Worm (Caenorhabditis elegans): ENCODE results near the gene mdt-10.
A peak's percentile ranks its signal among the peaks of the same experiment; 100 is the strongest.

DNA sequence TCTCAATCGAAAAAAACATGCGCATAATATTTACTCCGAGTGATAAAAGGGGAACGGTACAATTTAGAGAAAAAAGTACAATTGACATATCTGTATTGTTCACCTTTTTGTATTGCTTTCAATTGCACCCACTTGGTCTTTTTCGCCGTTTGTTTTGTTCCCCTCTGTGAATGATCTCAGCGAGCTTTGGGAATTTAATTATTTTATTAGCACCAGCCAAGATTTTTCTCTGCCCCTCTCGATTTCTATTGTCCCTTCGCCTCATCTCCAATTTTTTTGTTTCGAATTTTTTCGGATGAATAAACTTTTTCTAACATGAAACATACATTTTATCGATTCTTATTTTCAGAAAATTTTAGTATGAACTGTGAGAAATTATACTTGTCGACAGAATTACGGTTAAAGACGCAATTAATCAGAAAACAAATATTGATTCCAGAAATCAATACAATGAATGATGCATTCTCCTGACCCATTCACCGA lies 45.4 kb upstream of the mdt-10 start, which contains the start of gene rev-1:
- TF ChIP-seq ZK337.2 (GFP tag; IDR thresholded peaks at IDR 0.05): no peak
- no peak for TF ChIP-seq nhr-11 (tag; optimal IDR thresholded peaks at IDR 0.05)
- TF ChIP-seq unc-39 (tag; optimal IDR thresholded peaks at IDR 0.05): no peak
- peak in 1 of 2 experiments; percentile 61 for TF ChIP-seq unc-62 (GFP tag; optimal IDR thresholded peaks at IDR 0.05 in 1 of 2)
- TF ChIP-seq unc-62 (tag; optimal IDR thresholded peaks at IDR 0.05): no peak
- no peak for TF ChIP-seq lin-15B (tag; optimal IDR thresholded peaks at IDR 0.05)
- no peak for TF ChIP-seq nhr-10 (tag; optimal IDR thresholded peaks at IDR 0.05)
- TF ChIP-seq nhr-25 (tag; optimal IDR thresholded peaks at IDR 0.05; ENCODE audit: borderline replicate concordance, insufficient read depth): no peak
- no peak for TF ChIP-seq ztf-11 (tag; optimal IDR thresholded peaks at IDR 0.05)

Data from whole organism, L4 larva.